Worm (Caenorhabditis elegans) whole organism, young adult: ENCODE measurements around the gene D2089.8.

Source experiments
- ceh-58 ChIP-seq: fragments of 200-800 bp; sonication (Bioruptor generic); IDR thresholded peaks from 2 replicates; pipeline ENCODE4 v1.3.6; 2022; ENCODE audit warnings: missing genetic modification characterization, missing compliant biosample characterization
- chd-7 ChIP-seq: sonication (generic microtip); optimal IDR thresholded peaks from 2 replicates; lab custom pipeline; 2016; ENCODE audit warnings: mild to moderate bottlenecking, missing genetic modification characterization, moderate library complexity, missing compliant biosample characterization
- nhr-80 ChIP-seq: sonication (generic microtip); optimal IDR thresholded peaks from 2 replicates; lab custom pipeline; 2016; ENCODE audit warnings: missing genetic modification characterization, missing compliant biosample characterization
- snpc-4 ChIP-seq, 5 experiments: fragments of 150-350 bp in 1 of 5; sonication (generic microtip) in 4 of 5; optimal IDR thresholded peaks; 2 replicates each; lab custom pipeline; 2014 to 2018; ENCODE audit warnings: missing genetic modification characterization in 5 of 5, missing biosample characterization in 3 of 5, antibody characterized with exemption in 2 of 5, mild to moderate bottlenecking in 2 of 5, missing compliant biosample characterization in 2 of 5, missing genotype in 2 of 5, moderate library complexity in 2 of 5, missing genetic modification reagents in 1 of 5

ce11 chrII:10708660-10709059 lies 46.1 kb upstream of the D2089.8 start, which contains the start of gene bli-1:
- TF ChIP-seq chd-7 (no peak), ceh-58 (GFP tag; lab: Robert Waterston, UW) (no peak), snpc-4 (GFP tag; optimal IDR thresholded peaks at IDR 0.05; lab: Kevin White, UChicago) (no peak), snpc-4 (tag; optimal IDR thresholded peaks at IDR 0.05; lab: Kevin White, UChicago) (no peak), nhr-80 (tag; lab: Kevin White, UChicago) (no peak)
